Worm (Caenorhabditis elegans) whole organism, young adult: ENCODE data around the gene C07H6.9.

Experiments
- B0336.3 ChIP-seq: fragments of 200-800 bp; sonication (Bioruptor generic); IDR thresholded peaks from 2 replicates; pipeline ENCODE4 v1.3.6; 2022; ENCODE audit warnings: missing genetic modification characterization, missing compliant biosample characterization
- D2030.7 ChIP-seq: fragments of 200-800 bp; sonication (Bioruptor generic); IDR thresholded peaks from 2 replicates; pipeline ENCODE4 v1.3.6; 2022; ENCODE audit warnings: missing genetic modification reagents, missing genetic modification characterization, missing compliant biosample characterization
- F10E7.11 ChIP-seq: sonication (generic microtip); optimal IDR thresholded peaks from 2 replicates; lab custom pipeline; 2017; ENCODE audit warnings: mild to moderate bottlenecking, missing genetic modification characterization, moderate library complexity, missing compliant biosample characterization
- F23B12.7 ChIP-seq: sonication (generic microtip); optimal IDR thresholded peaks from 2 replicates; lab custom pipeline; 2017; ENCODE audit warnings: missing genetic modification characterization, mild to moderate bottlenecking, missing compliant biosample characterization, antibody characterized with exemption, moderate library complexity; ENCODE audit not compliant: insufficient read depth
- F39B2.1 ChIP-seq: fragments of 200-800 bp; sonication (Bioruptor generic); IDR thresholded peaks from 2 replicates; pipeline ENCODE4 v1.3.6; 2022; ENCODE audit warnings: missing genetic modification reagents, missing genetic modification characterization, missing compliant biosample characterization
- F52B5.7 ChIP-seq: sonication (generic microtip); optimal IDR thresholded peaks from 2 replicates; lab custom pipeline; 2016; ENCODE audit warnings: mild to moderate bottlenecking, missing genetic modification characterization, missing compliant biosample characterization
- F55B11.4 ChIP-seq: sonication (generic microtip); optimal IDR thresholded peaks from 2 replicates; lab custom pipeline; 2016; ENCODE audit warnings: missing compliant biosample characterization, missing genetic modification characterization, borderline replicate concordance; ENCODE audit not compliant: insufficient read depth
- F57C9.4 ChIP-seq: sonication (generic microtip); optimal IDR thresholded peaks from 2 replicates; lab custom pipeline; 2017; ENCODE audit warnings: mild to moderate bottlenecking, missing genetic modification characterization, missing compliant biosample characterization
- K11D2.4 ChIP-seq: fragments of 200-800 bp; sonication (Bioruptor generic); IDR thresholded peaks from 2 replicates; pipeline ENCODE4 v1.3.6; 2022; ENCODE audit warnings: missing genetic modification reagents, missing genetic modification characterization, missing compliant biosample characterization
- T07F8.4 ChIP-seq: sonication (generic microtip); optimal IDR thresholded peaks from 2 replicates; lab custom pipeline; 2016; ENCODE audit warnings: mild to moderate bottlenecking, missing genetic modification characterization, moderate library complexity, missing compliant biosample characterization
- Y56A3A.18 ChIP-seq: fragments of 200-800 bp; sonication (Bioruptor generic); IDR thresholded peaks from 2 replicates; pipeline ENCODE4 v1.3.6; 2022; ENCODE audit warnings: missing genetic modification reagents, missing genetic modification characterization, missing compliant biosample characterization
- aptf-3 ChIP-seq: fragments of 200-800 bp; sonication (Bioruptor generic); IDR thresholded peaks from 2 replicates; pipeline ENCODE4 v1.3.6; 2022; ENCODE audit warnings: missing genetic modification characterization, missing compliant biosample characterization
- atf-7 ChIP-seq: sonication (generic microtip); optimal IDR thresholded peaks from 2 replicates; lab custom pipeline; 2017; ENCODE audit warnings: mild to moderate bottlenecking, missing genetic modification characterization, missing compliant biosample characterization
- bed-1 ChIP-seq: fragments of 200-800 bp; sonication (Bioruptor generic); IDR thresholded peaks from 2 replicates; pipeline ENCODE4 v1.3.6; 2022; ENCODE audit warnings: missing genetic modification reagents, missing genetic modification characterization, missing compliant biosample characterization
- bed-2 ChIP-seq: fragments of 200-800 bp; sonication (Bioruptor generic); IDR thresholded peaks from 2 replicates; pipeline ENCODE4 v1.3.6; 2022; ENCODE audit warnings: missing genetic modification reagents, missing genetic modification characterization, missing compliant biosample characterization
- cebp-2 ChIP-seq: fragments of 200-800 bp; sonication (Bioruptor generic); IDR thresholded peaks from 2 replicates; pipeline ENCODE4 v1.3.6; 2022; ENCODE audit warnings: missing genetic modification characterization, missing compliant biosample characterization
- ceh-100 ChIP-seq: fragments of 200-800 bp; sonication (Bioruptor generic); IDR thresholded peaks from 2 replicates; pipeline ENCODE4 v1.3.6; 2022; ENCODE audit warnings: missing genetic modification reagents, missing genetic modification characterization, missing compliant biosample characterization
- ceh-40 ChIP-seq: fragments of 200-800 bp; sonication (Bioruptor generic); IDR thresholded peaks from 2 replicates; pipeline ENCODE4 v1.3.6; 2022; ENCODE audit warnings: missing genetic modification characterization, missing compliant biosample characterization
- ets-4 ChIP-seq: fragments of 200-800 bp; sonication (Bioruptor generic); optimal IDR thresholded peaks from 2 replicates; lab custom pipeline; 2018; ENCODE audit warnings: mild to moderate bottlenecking, missing genetic modification characterization, missing compliant biosample characterization
- hlh-26 ChIP-seq: fragments of 200-800 bp; sonication (Bioruptor generic); conservative IDR thresholded peaks from 2 replicates; pipeline ENCODE4 v1.3.6; 2022; ENCODE audit warnings: missing genetic modification reagents, missing genetic modification characterization, missing compliant biosample characterization
- lag-1 ChIP-seq: fragments of 200-800 bp; sonication (Bioruptor generic); IDR thresholded peaks from 2 replicates; pipeline ENCODE4 v1.3.6; 2022; ENCODE audit warnings: missing genetic modification reagents, missing genetic modification characterization, missing compliant biosample characterization
- lin-54 ChIP-seq: fragments of 200-800 bp; sonication (Bioruptor generic); optimal IDR thresholded peaks from 2 replicates; lab custom pipeline; 2018; ENCODE audit warnings: mild to moderate bottlenecking, missing genetic modification characterization, missing compliant biosample characterization
- lsl-1 ChIP-seq: fragments of 200-800 bp; sonication (Bioruptor generic); optimal IDR thresholded peaks from 2 replicates; lab custom pipeline; 2018; ENCODE audit warnings: mild to moderate bottlenecking, missing genetic modification characterization, moderate library complexity, missing compliant biosample characterization
- madf-10 ChIP-seq: sonication (generic microtip); optimal IDR thresholded peaks from 2 replicates; lab custom pipeline; 2016; ENCODE audit warnings: mild to moderate bottlenecking, missing genetic modification characterization, missing compliant biosample characterization
- madf-3 ChIP-seq: fragments of 200-800 bp; sonication (Bioruptor generic); IDR thresholded peaks from 2 replicates; pipeline ENCODE4 v1.3.6; 2022; ENCODE audit warnings: missing genetic modification reagents, missing genetic modification characterization, missing compliant biosample characterization
- madf-6 ChIP-seq: fragments of 200-800 bp; sonication (Bioruptor generic); IDR thresholded peaks from 2 replicates; pipeline ENCODE4 v1.3.6; 2022; ENCODE audit warnings: missing genetic modification reagents, missing genetic modification characterization, missing compliant biosample characterization
- mcd-1 ChIP-seq: fragments of 200-800 bp; sonication (Bioruptor generic); IDR thresholded peaks from 2 replicates; pipeline ENCODE4 v1.3.6; 2022; ENCODE audit warnings: missing genetic modification reagents, missing genetic modification characterization, missing compliant biosample characterization
- mxl-1 ChIP-seq: sonication (generic microtip); optimal IDR thresholded peaks from 2 replicates; lab custom pipeline; 2016; ENCODE audit warnings: missing genetic modification characterization, missing compliant biosample characterization
- nfyb-1 ChIP-seq: fragments of 200-800 bp; sonication (Bioruptor generic); IDR thresholded peaks from 2 replicates; pipeline ENCODE4 v1.3.6; 2022; ENCODE audit warnings: missing genetic modification reagents, missing genetic modification characterization, missing compliant biosample characterization
- pbrm-1 ChIP-seq: fragments of 200-800 bp; sonication (Bioruptor generic); IDR thresholded peaks from 2 replicates; pipeline ENCODE4 v1.3.6; 2022; ENCODE audit warnings: missing genetic modification reagents, missing genetic modification characterization, missing compliant biosample characterization
- pha-4 ChIP-seq: fragments of 150-350 bp; sonication (generic microtip); optimal IDR thresholded peaks from 2 replicates; lab custom pipeline; 2014; ENCODE audit warnings: missing biosample characterization, missing genetic modification reagents, missing genetic modification characterization
- rcor-1 ChIP-seq: fragments of 200-800 bp; sonication (Bioruptor generic); IDR thresholded peaks from 2 replicates; pipeline ENCODE4 v1.3.6; 2022; ENCODE audit warnings: missing genetic modification reagents, missing genetic modification characterization, missing compliant biosample characterization
- rec-8 ChIP-seq, 2 experiments: sonication (generic microtip); optimal IDR thresholded peaks; 2 replicates each; lab custom pipeline; 2016; ENCODE audit warnings: mild to moderate bottlenecking in 2 of 2, missing genetic modification characterization in 2 of 2, missing genetic modification reagents in 2 of 2, missing genotype in 2 of 2, missing biosample characterization in 1 of 2, missing compliant biosample characterization in 1 of 2, moderate library complexity in 1 of 2
- snpc-3.4 ChIP-seq: sonication (generic microtip); optimal IDR thresholded peaks from 2 replicates; lab custom pipeline; 2017; ENCODE audit warnings: missing genetic modification characterization, mild to moderate bottlenecking, missing compliant biosample characterization, antibody characterized with exemption, moderate library complexity, missing genotype, missing genetic modification reagents
- sptf-2 ChIP-seq: fragments of 200-800 bp; sonication (Bioruptor generic); optimal IDR thresholded peaks from 2 replicates; lab custom pipeline; 2018; ENCODE audit warnings: mild to moderate bottlenecking, missing genetic modification characterization, missing compliant biosample characterization
- tbp1 ChIP-seq: fragments of 200-800 bp; sonication (Bioruptor generic); optimal IDR thresholded peaks from 2 replicates; lab custom pipeline; 2018; ENCODE audit warnings: mild to moderate bottlenecking, missing genetic modification characterization, missing compliant biosample characterization
- ztf-22 ChIP-seq: fragments of 200-800 bp; sonication (Bioruptor generic); optimal IDR thresholded peaks from 2 replicates; lab custom pipeline; 2018; ENCODE audit warnings: mild to moderate bottlenecking, missing genetic modification characterization, moderate library complexity, missing compliant biosample characterization

C07H6.9 gene

ce11 chrIII:7498346-7498745 is 925 bp downstream of the C07H6.9 start (continued):
- no peak for TF ChIP-seq aptf-3 (GFP tag; lab: Robert Waterston, UW)

DNA sequence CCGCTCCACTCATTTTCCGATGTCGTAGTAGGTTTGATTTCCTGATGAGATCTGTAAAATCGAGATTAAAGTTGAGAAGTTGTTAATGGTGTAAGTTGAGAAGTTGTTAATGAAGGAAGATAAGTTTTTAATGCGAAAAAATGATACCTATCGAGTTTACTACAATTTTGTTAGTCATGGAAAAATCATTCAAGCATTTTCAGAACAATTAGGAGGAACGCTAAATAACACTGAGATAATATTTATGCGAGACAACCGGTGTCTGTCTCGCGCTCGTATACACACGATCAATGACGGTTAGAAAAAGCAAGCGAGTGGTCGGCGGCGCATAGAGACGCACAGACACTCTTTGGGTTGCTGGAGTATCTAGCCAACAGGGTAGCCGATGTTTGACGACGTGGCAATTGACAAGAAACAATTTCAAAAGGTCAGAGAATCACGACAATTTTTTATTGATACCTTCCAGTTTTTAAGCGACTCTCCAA is 1.4 kb downstream of the C07H6.9 start, which contains the start of gene cgh-1:
Gene cgh-1 (minus strand): TSS at position 51 of the 485 bp plus-strand sequence.
- TF ChIP-seq tbp1 (GFP tag; lab: Kevin White, UChicago) = peak; percentile 15
- TF ChIP-seq aptf-3 (GFP tag; lab: Robert Waterston, UW) = 0 out of 2 replicates have a peak, but pooled peaks have one; percentile 12
- no peak for TF ChIP-seq ets-4
- TF ChIP-seq madf-3 = peak; percentile 69; the same call in 1 of the 2 replicates
- no peak for TF ChIP-seq cebp-2 (GFP tag; lab: Robert Waterston, UW)
- TF ChIP-seq F39B2.1 (GFP tag; lab: Robert Waterston, UW) = no peak
- no peak for TF ChIP-seq Y56A3A.18 (GFP tag; lab: Robert Waterston, UW)
- no peak for TF ChIP-seq lag-1 (GFP tag; lab: Robert Waterston, UW)
- peak; percentile 15; the same call in 1 of the 2 replicates for TF ChIP-seq nfyb-1
- TF ChIP-seq B0336.3 (GFP tag; lab: Robert Waterston, UW) = peak; percentile 50; the same call in 1 of the 2 replicates
- no peak for TF ChIP-seq F23B12.7 (tag; lab: Kevin White, UChicago)
- TF ChIP-seq F57C9.4 (tag; lab: Kevin White, UChicago) = no peak
- 0 out of 2 replicates have a peak, but pooled peaks have one; percentile 12 for TF ChIP-seq D2030.7 (GFP tag; lab: Robert Waterston, UW)
- no peak for TF ChIP-seq pha-4 (tag; lab: Kevin White, UChicago)
- no peak for TF ChIP-seq ceh-100
- 0 out of 2 replicates have a peak, but pooled peaks have one; percentile 15 for TF ChIP-seq pbrm-1 (GFP tag; lab: Robert Waterston, UW)
- TF ChIP-seq K11D2.4 (GFP tag; lab: Robert Waterston, UW) = no peak
- no peak for TF ChIP-seq rcor-1 (GFP tag; lab: Robert Waterston, UW)
- TF ChIP-seq rec-8 (tag; optimal IDR thresholded peaks at IDR 0.05; lab: Kevin White, UChicago) = no peak
- TF ChIP-seq snpc-3.4 (tag; lab: Kevin White, UChicago) = no peak
- TF ChIP-seq mxl-1 (tag; lab: Kevin White, UChicago) = no peak
- no peak for TF ChIP-seq atf-7 (tag; lab: Kevin White, UChicago)
- peak; percentile 27 for TF ChIP-seq lin-54
- TF ChIP-seq F10E7.11 (tag; lab: Kevin White, UChicago) = no peak
- no peak for TF ChIP-seq bed-2 (GFP tag; lab: Robert Waterston, UW)
- no peak for TF ChIP-seq ztf-22
- no peak for TF ChIP-seq hlh-26 (GFP tag; lab: Robert Waterston, UW)
- no peak for TF ChIP-seq F55B11.4 (tag; lab: Kevin White, UChicago)
- TF ChIP-seq T07F8.4 = no peak
- TF ChIP-seq bed-1 = no peak
- TF ChIP-seq sptf-2 = no peak
- TF ChIP-seq F52B5.7 (tag; lab: Kevin White, UChicago) = no peak
- peak; percentile 28; the same call in 1 of the 2 replicates for TF ChIP-seq ceh-40
- peak; percentile 7 for TF ChIP-seq lsl-1 (GFP tag; lab: Kevin White, UChicago)
- TF ChIP-seq madf-10 (tag; lab: Kevin White, UChicago) = no peak
- no peak; the same call in 1 of the 2 replicates for TF ChIP-seq madf-6
- no peak for TF ChIP-seq mcd-1 (GFP tag; lab: Robert Waterston, UW)
